Fruit fly (Drosophila melanogaster) whole organism, embryonic: ENCODE data around the gene CG7766.

ENCODE experiments used
- BEAF-32 ChIP-seq: fragments of 200-800 bp; sonication (Bioruptor generic); optimal IDR thresholded peaks from 3 replicates; lab custom pipeline; 2017; ENCODE audit warnings: missing biosample characterization, missing genetic modification characterization, mild to moderate bottlenecking, moderate library complexity, missing genetic modification reagents
- CG1024 ChIP-seq: fragments of 200-800 bp; sonication (Bioruptor generic); IDR thresholded peaks from 2 replicates; pipeline ENCODE4 v1.3.6; 2022; ENCODE audit warnings: missing biosample characterization, missing genetic modification characterization
- CG10462 ChIP-seq: fragments of 200-800 bp; sonication (Bioruptor generic); optimal IDR thresholded peaks from 2 replicates; lab custom pipeline; 2016; ENCODE audit warnings: missing biosample characterization, missing genetic modification characterization
- CG10543 ChIP-seq: fragments of 200-800 bp; sonication (Bioruptor generic); optimal IDR thresholded peaks from 3 replicates; lab custom pipeline; 2017; ENCODE audit warnings: missing biosample characterization, mild to moderate bottlenecking, missing genetic modification characterization, moderate library complexity
- CG12659 ChIP-seq: fragments of 200-800 bp; sonication (Bioruptor generic); optimal IDR thresholded peaks from 3 replicates; lab custom pipeline; 2017; ENCODE audit warnings: mild to moderate bottlenecking, missing biosample characterization, missing genetic modification reagents, missing genetic modification characterization
- CG13624 ChIP-seq: fragments of 200-800 bp; sonication (Bioruptor generic); optimal IDR thresholded peaks from 2 replicates; lab custom pipeline; 2016; ENCODE audit warnings: missing biosample characterization, missing genetic modification characterization
- CG13775 ChIP-seq: fragments of 200-800 bp; sonication (Bioruptor generic); optimal IDR thresholded peaks from 3 replicates; lab custom pipeline; 2017; ENCODE audit warnings: missing biosample characterization, mild to moderate bottlenecking, missing genetic modification characterization
- CG1602 ChIP-seq: fragments of 200-800 bp; sonication (Bioruptor generic); optimal IDR thresholded peaks from 3 replicates; lab custom pipeline; 2016; ENCODE audit warnings: missing biosample characterization, missing genetic modification characterization
- CG1647 ChIP-seq: fragments of 200-800 bp; sonication (Bioruptor generic); optimal IDR thresholded peaks from 3 replicates; lab custom pipeline; 2016; ENCODE audit warnings: missing biosample characterization, missing genetic modification characterization
- CG17612 ChIP-seq: fragments of 200-800 bp; sonication (Bioruptor generic); IDR thresholded peaks from 2 replicates; pipeline ENCODE4 v1.3.6; 2022; ENCODE audit warnings: missing biosample characterization, missing genetic modification characterization
- CG18476 ChIP-seq: fragments of 200-800 bp; sonication (Bioruptor generic); optimal IDR thresholded peaks from 2 replicates; lab custom pipeline; 2016; ENCODE audit warnings: missing biosample characterization, mild to moderate bottlenecking, missing genetic modification characterization
- CG3281 ChIP-seq: fragments of 200-800 bp; sonication (Bioruptor generic); optimal IDR thresholded peaks from 3 replicates; lab custom pipeline; 2017; ENCODE audit warnings: missing biosample characterization, mild to moderate bottlenecking, missing genetic modification characterization
- CG3407 ChIP-seq: fragments of 200-800 bp; sonication (Bioruptor generic); optimal IDR thresholded peaks from 2 replicates; lab custom pipeline; 2018; ENCODE audit warnings: missing biosample characterization, mild to moderate bottlenecking, missing genetic modification characterization
- CG34422 ChIP-seq: fragments of 200-800 bp; sonication (Bioruptor generic); IDR thresholded peaks from 3 replicates; pipeline ENCODE4 v1.3.6; 2022; ENCODE audit warnings: missing biosample characterization, missing genetic modification characterization
- CG3838 ChIP-seq: fragments of 200-800 bp; sonication (Bioruptor generic); optimal IDR thresholded peaks from 3 replicates; lab custom pipeline; 2016; ENCODE audit warnings: missing biosample characterization, missing genetic modification characterization
- CG4282 ChIP-seq: fragments of 200-800 bp; sonication (Bioruptor generic); optimal IDR thresholded peaks from 2 replicates; lab custom pipeline; 2016; ENCODE audit warnings: missing biosample characterization, missing genetic modification characterization
- CG4617 ChIP-seq: fragments of 200-800 bp; sonication (Bioruptor generic); optimal IDR thresholded peaks from 3 replicates; lab custom pipeline; 2016; ENCODE audit warnings: missing biosample characterization, missing genetic modification characterization, borderline replicate concordance
- CG7786 ChIP-seq: fragments of 200-800 bp; sonication (Bioruptor generic); optimal IDR thresholded peaks from 2 replicates; lab custom pipeline; 2016; ENCODE audit warnings: missing biosample characterization, missing genetic modification characterization
- CG8359 ChIP-seq: fragments of 200-800 bp; sonication (Bioruptor generic); optimal IDR thresholded peaks from 2 replicates; lab custom pipeline; 2017; ENCODE audit warnings: missing biosample characterization, mild to moderate bottlenecking, missing genetic modification characterization, borderline replicate concordance
- CG8924 ChIP-seq: fragments of 200-800 bp; optimal IDR thresholded peaks from 3 replicates; lab custom pipeline; 2019; ENCODE audit warnings: missing biosample characterization, mild to moderate bottlenecking, missing genetic modification characterization, moderate library complexity
- CG9437 ChIP-seq: fragments of 200-800 bp; sonication (Bioruptor generic); optimal IDR thresholded peaks from 2 replicates; lab custom pipeline; 2018; ENCODE audit warnings: missing biosample characterization, mild to moderate bottlenecking, missing genetic modification characterization
- CG9727 ChIP-seq: fragments of 200-800 bp; sonication (Bioruptor generic); optimal IDR thresholded peaks from 3 replicates; lab custom pipeline; 2017; ENCODE audit warnings: missing biosample characterization, mild to moderate bottlenecking, missing genetic modification characterization
- H15 ChIP-seq: fragments of 200-800 bp; sonication (Bioruptor generic); IDR thresholded peaks from 3 replicates; pipeline ENCODE4 v1.3.6; 2022; ENCODE audit warnings: missing biosample characterization, missing genetic modification characterization
- Jarid2 ChIP-seq: fragments of 200-800 bp; sonication (Bioruptor generic); optimal IDR thresholded peaks from 3 replicates; lab custom pipeline; 2017; ENCODE audit warnings: mild to moderate bottlenecking, missing biosample characterization, missing genetic modification reagents, missing genetic modification characterization
- Lim3 ChIP-seq: fragments of 200-800 bp; sonication (Bioruptor generic); IDR thresholded peaks from 2 replicates; pipeline ENCODE4 v1.3.6; 2022; ENCODE audit warnings: missing biosample characterization, missing genetic modification characterization
- MESR4 ChIP-seq: fragments of 200-800 bp; sonication (Bioruptor generic); optimal IDR thresholded peaks from 2 replicates; lab custom pipeline; 2018; ENCODE audit warnings: missing biosample characterization, mild to moderate bottlenecking, missing genetic modification characterization, moderate library complexity
- MTF-1 ChIP-seq: fragments of 200-800 bp; sonication (Bioruptor generic); optimal IDR thresholded peaks from 2 replicates; lab custom pipeline; 2018; ENCODE audit warnings: missing biosample characterization, mild to moderate bottlenecking, missing genetic modification characterization, borderline replicate concordance
- Mad ChIP-seq: fragments of 200-800 bp; sonication (Bioruptor generic); optimal IDR thresholded peaks from 2 replicates; lab custom pipeline; 2016; ENCODE audit warnings: missing biosample characterization, missing genetic modification characterization
- PHDP ChIP-seq: fragments of 200-800 bp; sonication (Bioruptor generic); optimal IDR thresholded peaks from 3 replicates; lab custom pipeline; 2018; ENCODE audit warnings: missing biosample characterization, mild to moderate bottlenecking, missing genetic modification characterization, moderate library complexity
- Pdp1 ChIP-seq, 2 experiments: fragments of 200-800 bp; sonication (Bioruptor generic); optimal IDR thresholded peaks; 3 replicates each; lab custom pipeline; 2016; ENCODE audit warnings: missing biosample characterization in 2 of 2, missing genetic modification characterization in 2 of 2, mild to moderate bottlenecking in 1 of 2, moderate library complexity in 1 of 2
- Rx ChIP-seq: fragments of 200-800 bp; sonication (Bioruptor generic); IDR thresholded peaks from 2 replicates; pipeline ENCODE4 v1.3.6; 2022; ENCODE audit warnings: missing biosample characterization, missing genetic modification characterization
- Sin3A ChIP-seq: fragments of >200 bp; optimal IDR thresholded peaks from 2 replicates; lab custom pipeline; 2018
- Ssrp ChIP-seq: fragments of 200-800 bp; sonication (Bioruptor generic); optimal IDR thresholded peaks from 2 replicates; lab custom pipeline; 2018; ENCODE audit warnings: missing biosample characterization, mild to moderate bottlenecking, missing genetic modification characterization, moderate library complexity
- ap ChIP-seq: fragments of 200-800 bp; sonication (Bioruptor generic); IDR thresholded peaks from 2 replicates; pipeline ENCODE4 v1.3.6; 2022; ENCODE audit warnings: missing biosample characterization, missing genetic modification characterization
- chinmo ChIP-seq: fragments of 200-800 bp; sonication (Bioruptor generic); IDR thresholded peaks from 4 replicates; pipeline ENCODE4 v1.3.6; 2022; ENCODE audit warnings: missing biosample characterization, missing genetic modification characterization; ENCODE audit not compliant: partially characterized antibody
- croc ChIP-seq: fragments of 200-800 bp; sonication (Bioruptor generic); conservative IDR thresholded peaks from 3 replicates; pipeline ENCODE4 v1.3.6; 2022; ENCODE audit warnings: missing biosample characterization, missing genetic modification characterization
- crol ChIP-seq: fragments of 200-800 bp; sonication (Bioruptor generic); IDR thresholded peaks from 2 replicates; pipeline ENCODE4 v1.3.6; 2022; ENCODE audit warnings: missing biosample characterization, missing genetic modification characterization
- cwo ChIP-seq: fragments of 200-800 bp; sonication (Bioruptor generic); optimal IDR thresholded peaks from 3 replicates; lab custom pipeline; 2017; ENCODE audit warnings: missing biosample characterization, missing genetic modification characterization, mild to moderate bottlenecking, moderate library complexity, missing genetic modification reagents
- ham ChIP-seq: fragments of 200-800 bp; sonication (Bioruptor generic); IDR thresholded peaks from 2 replicates; pipeline ENCODE4 v1.3.6; 2022; ENCODE audit warnings: missing biosample characterization, missing genetic modification characterization
- hkb ChIP-seq, 2 experiments: fragments of 200-800 bp in 1 of 2; fragments of >200 bp in 1 of 2; sonication (Bioruptor generic) in 1 of 2; IDR thresholded peaks in 1 of 2; optimal IDR thresholded peaks in 1 of 2; 2 replicates each; pipeline versions ENCODE4 v1.3.6 to Lab custom; 2017 to 2022; ENCODE audit warnings: missing biosample characterization in 1 of 2, missing genetic modification characterization in 1 of 2
- kni ChIP-seq: fragments of 200-800 bp; sonication (Bioruptor generic); optimal IDR thresholded peaks from 3 replicates; lab custom pipeline; 2017; ENCODE audit warnings: mild to moderate bottlenecking, missing biosample characterization, missing genetic modification reagents, missing genetic modification characterization
- lab ChIP-seq: fragments of 200-800 bp; sonication (Bioruptor generic); optimal IDR thresholded peaks from 3 replicates; lab custom pipeline; 2017; ENCODE audit warnings: missing biosample characterization, missing genetic modification characterization, mild to moderate bottlenecking, moderate library complexity, missing genetic modification reagents
- luna ChIP-seq: fragments of 200-800 bp; sonication (Bioruptor generic); optimal IDR thresholded peaks from 2 replicates; lab custom pipeline; 2016; ENCODE audit warnings: missing biosample characterization, missing genetic modification characterization
- repo ChIP-seq: fragments of 200-800 bp; sonication (Bioruptor generic); optimal IDR thresholded peaks from 2 replicates; lab custom pipeline; 2016; ENCODE audit warnings: missing biosample characterization, missing genetic modification characterization
- scrt ChIP-seq: fragments of 200-800 bp; sonication (Bioruptor generic); optimal IDR thresholded peaks from 2 replicates; lab custom pipeline; 2018; ENCODE audit warnings: missing biosample characterization, mild to moderate bottlenecking, missing genetic modification characterization, moderate library complexity
- sens ChIP-seq: fragments of 200-800 bp; sonication (Bioruptor generic); peaks from one replicate; lab custom pipeline; 2016; ENCODE audit warnings: missing biosample characterization, missing genetic modification characterization
- sob ChIP-seq: fragments of 200-800 bp; sonication (Bioruptor generic); IDR thresholded peaks from 2 replicates; pipeline ENCODE4 v1.3.6; 2022; ENCODE audit warnings: missing biosample characterization, missing genetic modification characterization
- tio ChIP-seq: fragments of 200-800 bp; sonication (Bioruptor generic); optimal IDR thresholded peaks from 2 replicates; lab custom pipeline; 2017; ENCODE audit warnings: missing biosample characterization, missing genetic modification characterization, inconsistent platforms
- tna ChIP-seq: fragments of 200-800 bp; sonication (Bioruptor generic); IDR thresholded peaks from 2 replicates; pipeline ENCODE4 v1.3.6; 2022; ENCODE audit warnings: missing biosample characterization, missing genetic modification characterization; ENCODE audit not compliant: partially characterized antibody
- wdn ChIP-seq: fragments of 200-800 bp; sonication (Bioruptor generic); IDR thresholded peaks from 2 replicates; pipeline ENCODE4 v1.3.6; 2022; ENCODE audit warnings: missing biosample characterization, missing genetic modification characterization

CG7766 gene

DNA sequence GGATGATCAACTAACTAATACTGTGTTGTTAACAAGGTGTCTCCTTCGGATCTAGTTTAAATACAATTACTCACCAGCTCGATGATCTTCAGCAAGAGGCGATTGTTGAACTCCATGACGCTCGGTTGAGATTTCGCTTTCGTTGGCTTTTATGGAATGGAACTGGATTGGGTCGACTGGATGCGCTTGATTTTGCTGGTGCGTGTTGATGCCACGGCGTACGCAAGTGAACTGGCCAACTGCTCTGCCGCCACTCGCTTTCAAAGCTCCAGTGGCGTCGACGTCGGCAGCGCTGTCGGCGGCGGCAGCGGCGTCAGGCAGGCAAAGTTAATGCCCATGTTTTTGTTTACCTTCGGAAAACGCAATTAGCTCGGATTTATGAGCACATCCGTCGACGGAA lies 25.3 kb downstream of the CG7766 start, which contains the start of gene CG44325 (continued):
- TF ChIP-seq scrt (GFP tag; lab: Kevin White, UChicago) (no peak), CG13624 (GFP tag; lab: Kevin White, UChicago) (peak; percentile 29), CG9727 (GFP tag; lab: Kevin White, UChicago) (no peak), CG4282 (GFP tag; lab: Kevin White, UChicago) (no peak), CG17612 (no peak), CG10543 (GFP tag; lab: Kevin White, UChicago) (peak; percentile 23), CG7786 (GFP tag; lab: Kevin White, UChicago) (no peak), CG1602 (GFP tag; lab: Kevin White, UChicago) (no peak), MESR4 (GFP tag; lab: Kevin White, UChicago) (peak; percentile 32), CG10462 (GFP tag; lab: Kevin White, UChicago) (no peak), PHDP (tag; lab: Kevin White, UChicago) (no peak), crol (GFP tag; lab: Robert Waterston, UW) (no peak), CG8359 (GFP tag; lab: Kevin White, UChicago) (no peak), BEAF-32 (GFP tag; lab: Kevin White, UChicago) (no peak), CG34422 (GFP tag; lab: Robert Waterston, UW) (no peak), MTF-1 (GFP tag; lab: Kevin White, UChicago) (peak; percentile 32), CG13775 (GFP tag; lab: Kevin White, UChicago) (no peak), croc (GFP tag; lab: Robert Waterston, UW) (no peak), luna (GFP tag; lab: Kevin White, UChicago) (no peak), CG4617 (GFP tag; lab: Kevin White, UChicago) (no peak), CG9437 (GFP tag; lab: Kevin White, UChicago) (no peak), ap (GFP tag; lab: Robert Waterston, UW) (peak; percentile 30; the same call in 1 of the 2 replicates), CG12659 (GFP tag; lab: Kevin White, UChicago) (no peak), Rx (GFP tag; lab: Robert Waterston, UW) (no peak), chinmo (peak; percentile 57; the same call in 2 of the 4 replicates), CG1647 (GFP tag; lab: Kevin White, UChicago) (no peak), CG3281 (GFP tag; lab: Kevin White, UChicago) (peak; percentile 38), repo (no peak), Pdp1 (GFP tag; optimal IDR thresholded peaks at IDR 0.05; lab: Kevin White, UChicago) (peak in 1 of 2 experiments; percentile 12), Sin3A (no peak), sob (0 out of 2 replicates have a peak, but pooled peaks have one; percentile 8), tio (GFP tag; lab: Kevin White, UChicago) (no peak), lab (GFP tag; lab: Kevin White, UChicago) (peak; percentile 60), CG3407 (GFP tag; lab: Kevin White, UChicago) (no peak), tna (no peak; the same call in 1 of the 2 replicates), CG1024 (GFP tag; lab: Robert Waterston, UW) (no peak), CG18476 (GFP tag; lab: Kevin White, UChicago) (peak; percentile 8), wdn (GFP tag; lab: Robert Waterston, UW) (no peak), CG8924 (tag; lab: Kevin White, UChicago) (peak; percentile 15), Ssrp (tag; lab: Kevin White, UChicago) (no peak), hkb (optimal IDR thresholded peaks at IDR 0.05; lab: Kevin White, UChicago) (no peak), hkb (GFP tag; IDR thresholded peaks at IDR 0.05; lab: Robert Waterston, UW) (peak; percentile 44; the same call in 1 of the 2 replicates), Mad (no peak), kni (GFP tag; lab: Kevin White, UChicago) (peak; percentile 19), Lim3 (GFP tag; lab: Robert Waterston, UW) (no peak), CG3838 (GFP tag; lab: Kevin White, UChicago) (no peak), ham (GFP tag; lab: Robert Waterston, UW) (no peak), H15 (GFP tag; lab: Robert Waterston, UW) (no peak), sens (GFP tag; lab: Kevin White, UChicago) (peak; percentile 63), Jarid2 (GFP tag; lab: Kevin White, UChicago) (peak; percentile 74), cwo (GFP tag; lab: Kevin White, UChicago) (no peak)
